Worm (Caenorhabditis elegans) whole organism, L1 larva: ENCODE data around the gene ttr-14.

Experiments
- ama-1 ChIP-seq: fragments of 150-350 bp; optimal IDR thresholded peaks from 2 replicates; lab custom pipeline; 2014
- ceh-90 ChIP-seq: sonication (generic microtip); optimal IDR thresholded peaks from 2 replicates; lab custom pipeline; 2016; ENCODE audit warnings: missing genetic modification characterization, missing compliant biosample characterization
- dpl-1 ChIP-seq, 3 experiments: fragments of 150-350 bp in 2 of 3; sonication (generic microtip) in 1 of 3; optimal IDR thresholded peaks; 2 replicates each; lab custom pipeline; 2014 to 2017; ENCODE audit warnings: missing biosample characterization in 3 of 3, missing genetic modification characterization in 3 of 3, missing genetic modification reagents in 3 of 3
- dsc-1 ChIP-seq: sonication (generic microtip); optimal IDR thresholded peaks from 2 replicates; lab custom pipeline; 2016; ENCODE audit warnings: mild to moderate bottlenecking, missing genetic modification characterization, missing compliant biosample characterization
- efl-1 ChIP-seq, 4 experiments: fragments of 150-350 bp; optimal IDR thresholded peaks in 3 of 4; peaks in 1 of 4; 1 replicate in 1 of 4; 2 replicates in 3 of 4; lab custom pipeline; 2014; ENCODE audit warnings: missing biosample characterization in 2 of 4, missing genetic modification characterization in 2 of 4, missing genetic modification reagents in 2 of 4
- efl-3 ChIP-seq: fragments of 200-800 bp; sonication (Bioruptor generic); optimal IDR thresholded peaks from 2 replicates; lab custom pipeline; 2018; ENCODE audit warnings: mild to moderate bottlenecking, missing genetic modification characterization, missing compliant biosample characterization
- egl-13 ChIP-seq: sonication (generic microtip); optimal IDR thresholded peaks from 2 replicates; lab custom pipeline; 2016; ENCODE audit warnings: missing genotype, missing genetic modification reagents, missing genetic modification characterization, missing compliant biosample characterization
- egl-27 ChIP-seq, 2 experiments: fragments of 150-350 bp in 1 of 2; sonication (generic microtip); optimal IDR thresholded peaks; 3 replicates each; lab custom pipeline; 2017 to 2018; ENCODE audit warnings: missing biosample characterization in 2 of 2, missing genetic modification characterization in 2 of 2, missing genetic modification reagents in 2 of 2
- elt-2 ChIP-seq: sonication (generic microtip); optimal IDR thresholded peaks from 2 replicates; lab custom pipeline; 2016; ENCODE audit warnings: missing genetic modification characterization, mild to moderate bottlenecking, inconsistent platforms, missing compliant biosample characterization, missing genetic modification reagents
- elt-3 ChIP-seq, 6 experiments: fragments of 150-350 bp in 1 of 6; sonication (generic microtip); optimal IDR thresholded peaks; 2 replicates each; lab custom pipeline; 2017 to 2018; ENCODE audit warnings: missing biosample characterization in 6 of 6, missing genetic modification characterization in 6 of 6, inconsistent platforms in 1 of 6
- fkh-10 ChIP-seq: sonication (generic microtip); optimal IDR thresholded peaks from 2 replicates; lab custom pipeline; 2017; ENCODE audit warnings: missing biosample characterization, missing genetic modification reagents, missing genetic modification characterization
- fkh-4 ChIP-seq: sonication (generic microtip); optimal IDR thresholded peaks from 2 replicates; lab custom pipeline; 2016; ENCODE audit warnings: missing compliant biosample characterization, missing genetic modification characterization, borderline replicate concordance
- fkh-8 ChIP-seq: sonication (generic microtip); optimal IDR thresholded peaks from 2 replicates; lab custom pipeline; 2016; ENCODE audit warnings: mild to moderate bottlenecking, missing genetic modification characterization, missing compliant biosample characterization
- grh-1 ChIP-seq: fragments of 200-800 bp; sonication (Bioruptor generic); IDR thresholded peaks from 2 replicates; pipeline ENCODE4 v1.3.6; 2022; ENCODE audit warnings: missing genetic modification reagents, missing genetic modification characterization, missing compliant biosample characterization
- hlh-17 ChIP-seq: fragments of 200-800 bp; sonication (Bioruptor generic); optimal IDR thresholded peaks from 2 replicates; lab custom pipeline; 2018; ENCODE audit warnings: missing genetic modification characterization, mild to moderate bottlenecking, missing compliant biosample characterization, moderate library complexity, borderline replicate concordance
- hpl-2 ChIP-seq: fragments of 150-350 bp; optimal IDR thresholded peaks from 2 replicates; lab custom pipeline; 2014; ENCODE audit warnings: missing biosample characterization, missing genetic modification reagents, missing genetic modification characterization
- irx-1 ChIP-seq: sonication (generic microtip); optimal IDR thresholded peaks from 2 replicates; lab custom pipeline; 2016; ENCODE audit warnings: missing genetic modification characterization, missing compliant biosample characterization
- isw-1 ChIP-seq: fragments of 200-800 bp; sonication (Bioruptor generic); IDR thresholded peaks from 2 replicates; pipeline ENCODE4 v1.3.6; 2022; ENCODE audit warnings: missing genetic modification characterization, missing compliant biosample characterization
- jun-1 ChIP-seq: fragments of 150-350 bp; optimal IDR thresholded peaks from 2 replicates; lab custom pipeline; 2014; ENCODE audit warnings: missing biosample characterization, missing genetic modification reagents, missing genetic modification characterization
- lin-13 ChIP-seq: fragments of 150-350 bp; optimal IDR thresholded peaks from 2 replicates; lab custom pipeline; 2014; ENCODE audit warnings: missing biosample characterization, missing genetic modification reagents, missing genetic modification characterization
- lin-14 ChIP-seq: fragments of 200-800 bp; sonication (Bioruptor generic); optimal IDR thresholded peaks from 2 replicates; lab custom pipeline; 2018; ENCODE audit warnings: mild to moderate bottlenecking, missing genetic modification characterization, moderate library complexity, missing compliant biosample characterization
- lsy-2 ChIP-seq, 2 experiments: fragments of 150-350 bp; optimal IDR thresholded peaks; 2 replicates each; lab custom pipeline; 2014; ENCODE audit warnings: missing biosample characterization in 2 of 2, missing genetic modification characterization in 2 of 2
- mdl-1 ChIP-seq, 2 experiments: fragments of 150-350 bp; optimal IDR thresholded peaks; 2 replicates each; lab custom pipeline; 2014 to 2017; ENCODE audit warnings: missing biosample characterization in 2 of 2, missing genetic modification characterization in 2 of 2, inconsistent platforms in 1 of 2
- mef-2 ChIP-seq: fragments of 150-350 bp; optimal IDR thresholded peaks from 2 replicates; lab custom pipeline; 2014; ENCODE audit warnings: missing biosample characterization, missing genetic modification characterization
- mep-1 ChIP-seq: fragments of 150-350 bp; optimal IDR thresholded peaks from 2 replicates; lab custom pipeline; 2014; ENCODE audit warnings: missing biosample characterization, missing genetic modification characterization
- nhr-11 ChIP-seq: fragments of 150-350 bp; optimal IDR thresholded peaks from 2 replicates; lab custom pipeline; 2014; ENCODE audit warnings: missing biosample characterization, missing genetic modification characterization
- nhr-19 ChIP-seq: fragments of 200-800 bp; sonication (Bioruptor generic); conservative IDR thresholded peaks from 2 replicates; pipeline ENCODE4 v1.3.6; 2022; ENCODE audit warnings: missing genetic modification characterization, missing compliant biosample characterization
- nhr-237 ChIP-seq: fragments of 150-350 bp; optimal IDR thresholded peaks from 2 replicates; lab custom pipeline; 2014; ENCODE audit warnings: missing biosample characterization, missing genetic modification characterization
- nhr-28 ChIP-seq: fragments of 150-350 bp; optimal IDR thresholded peaks from 2 replicates; lab custom pipeline; 2014; ENCODE audit warnings: missing biosample characterization, missing genetic modification characterization
- nhr-47 ChIP-seq: sonication (generic microtip); optimal IDR thresholded peaks from 2 replicates; lab custom pipeline; 2016; ENCODE audit warnings: mild to moderate bottlenecking, missing genetic modification characterization, moderate library complexity, missing compliant biosample characterization
- nhr-71 ChIP-seq: sonication (generic microtip); optimal IDR thresholded peaks from 2 replicates; lab custom pipeline; 2016; ENCODE audit warnings: mild to moderate bottlenecking, missing genetic modification characterization, moderate library complexity, missing compliant biosample characterization
- nhr-84 ChIP-seq: sonication (generic microtip); optimal IDR thresholded peaks from 2 replicates; lab custom pipeline; 2017; ENCODE audit warnings: missing biosample characterization, missing genetic modification characterization
- nhr-85 ChIP-seq: sonication (generic microtip); peaks from one replicate; lab custom pipeline; 2016; ENCODE audit warnings: missing genetic modification characterization, inconsistent platforms, missing compliant biosample characterization
- nhr-90 ChIP-seq: sonication (generic microtip); optimal IDR thresholded peaks from 2 replicates; lab custom pipeline; 2016; ENCODE audit warnings: mild to moderate bottlenecking, missing genetic modification characterization, missing compliant biosample characterization; ENCODE audit not compliant: poor library complexity
- pax-3 ChIP-seq: fragments of 200-800 bp; sonication (Bioruptor generic); optimal IDR thresholded peaks from 2 replicates; lab custom pipeline; 2018; ENCODE audit warnings: mild to moderate bottlenecking, missing genetic modification characterization, moderate library complexity, missing compliant biosample characterization
- pqm-1 ChIP-seq: sonication (generic microtip); optimal IDR thresholded peaks from 3 replicates; lab custom pipeline; 2017; ENCODE audit warnings: missing biosample characterization, missing genetic modification characterization
- snpc-4 ChIP-seq: fragments of 150-350 bp; optimal IDR thresholded peaks from 2 replicates; lab custom pipeline; 2014; ENCODE audit warnings: missing biosample characterization, missing genetic modification characterization
- sptf-1 ChIP-seq: fragments of 150-350 bp; optimal IDR thresholded peaks from 2 replicates; lab custom pipeline; 2014; ENCODE audit warnings: missing biosample characterization, missing genetic modification characterization
- swsn-7 ChIP-seq: sonication (generic microtip); optimal IDR thresholded peaks from 2 replicates; lab custom pipeline; 2016; ENCODE audit warnings: missing genetic modification characterization, missing compliant biosample characterization
- tbx-2 ChIP-seq: sonication (generic microtip); optimal IDR thresholded peaks from 2 replicates; lab custom pipeline; 2016; ENCODE audit warnings: missing genetic modification characterization, missing compliant biosample characterization
- unc-130 ChIP-seq: fragments of 150-350 bp; optimal IDR thresholded peaks from 2 replicates; lab custom pipeline; 2017; ENCODE audit warnings: missing biosample characterization, missing genetic modification characterization, inconsistent platforms
- unc-62 ChIP-seq: fragments of 150-350 bp; optimal IDR thresholded peaks from 2 replicates; lab custom pipeline; 2014; ENCODE audit warnings: missing biosample characterization, missing genetic modification reagents, missing genetic modification characterization
- unc-86 ChIP-seq: sonication (generic microtip); optimal IDR thresholded peaks from 2 replicates; lab custom pipeline; 2016; ENCODE audit warnings: missing genetic modification characterization, missing compliant biosample characterization
- vab-15 ChIP-seq: sonication (generic microtip); optimal IDR thresholded peaks from 2 replicates; lab custom pipeline; 2017; ENCODE audit warnings: missing genotype, mild to moderate bottlenecking, missing genetic modification characterization, missing compliant biosample characterization
- zag-1 ChIP-seq: fragments of 150-350 bp; optimal IDR thresholded peaks from 2 replicates; lab custom pipeline; 2014; ENCODE audit warnings: missing biosample characterization, missing genetic modification characterization
- ztf-11 ChIP-seq, 2 experiments: sonication (generic microtip); optimal IDR thresholded peaks; 2 replicates each; lab custom pipeline; 2016 to 2017; ENCODE audit warnings: missing genetic modification characterization in 2 of 2, missing biosample characterization in 1 of 2, missing compliant biosample characterization in 1 of 2

ttr-14 gene

DNA sequence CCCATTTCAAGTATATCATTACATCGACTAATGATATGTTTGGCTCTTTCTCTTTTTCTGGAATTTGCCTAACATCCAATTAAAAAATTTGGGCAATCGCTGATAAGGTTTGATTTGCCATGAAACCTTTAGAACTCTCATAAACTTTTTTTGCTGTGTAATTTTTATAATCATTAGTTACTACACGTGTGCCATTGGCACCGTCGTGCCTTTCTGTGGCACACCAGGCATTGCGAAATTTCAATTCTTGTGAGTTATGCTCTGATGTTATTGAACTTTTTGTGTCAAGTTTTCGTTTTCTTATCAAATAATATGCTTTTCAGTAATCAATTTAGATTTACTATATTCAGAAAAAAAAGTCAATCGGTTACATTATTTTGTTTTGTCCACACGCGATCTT, 26.3 kb upstream of the ttr-14 start:
- TF ChIP-seq pax-3 (tag; lab: Kevin White, UChicago): peak; percentile 64
- no peak for TF ChIP-seq mdl-1 (tag; optimal IDR thresholded peaks at IDR 0.05; lab: Kevin White, UChicago)
- TF ChIP-seq lin-14: peak; percentile 11
- TF ChIP-seq mep-1 (tag; lab: Kevin White, UChicago): no peak
- no peak for TF ChIP-seq vab-15
- TF ChIP-seq fkh-8 (tag; lab: Kevin White, UChicago): peak; percentile 37
- no peak for TF ChIP-seq grh-1 (GFP tag; lab: Robert Waterston, UW)
- peak; percentile 38 for TF ChIP-seq nhr-71 (tag; lab: Kevin White, UChicago)
- peak; percentile 10 for TF ChIP-seq elt-2 (tag; lab: Kevin White, UChicago)

DNA sequence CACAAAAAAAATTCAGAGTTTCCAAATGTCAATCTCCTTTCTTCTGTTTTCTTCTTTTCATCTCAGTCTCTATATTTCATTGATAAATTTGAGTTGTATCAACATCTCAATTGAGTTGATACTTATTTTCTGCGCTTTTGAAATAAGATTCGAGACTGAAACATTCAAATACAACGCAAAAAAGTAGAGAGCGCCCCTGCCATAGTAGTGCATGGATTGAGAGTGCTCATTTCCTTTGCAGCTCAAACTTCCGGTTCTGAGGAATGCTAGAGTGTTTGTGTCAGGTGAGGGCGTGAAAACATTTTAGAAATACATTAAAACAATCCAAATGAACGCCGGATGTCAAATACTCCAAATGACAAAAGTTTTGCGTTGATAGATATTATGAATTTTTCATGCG, 23.9 kb upstream of the ttr-14 start:
- TF ChIP-seq egl-27 (tag; optimal IDR thresholded peaks at IDR 0.05; lab: Kevin White, UChicago): no peak
- TF ChIP-seq hpl-2 (GFP tag; lab: Kevin White, UChicago): no peak
- peak; percentile 9 for TF ChIP-seq unc-86 (tag; lab: Kevin White, UChicago)
- no peak for TF ChIP-seq nhr-237 (tag; lab: Kevin White, UChicago)
- TF ChIP-seq fkh-8 (tag; lab: Kevin White, UChicago): peak; percentile 31
- no peak for TF ChIP-seq fkh-4 (tag; lab: Kevin White, UChicago)
- TF ChIP-seq lin-14: peak; percentile 50
- no peak for TF ChIP-seq ama-1
- TF ChIP-seq egl-13 (tag; lab: Kevin White, UChicago): peak; percentile 45
- TF ChIP-seq nhr-85 (tag; lab: Kevin White, UChicago): peak; percentile 42
- TF ChIP-seq nhr-47 (tag; lab: Kevin White, UChicago): peak; percentile 26
- TF ChIP-seq sptf-1 (tag; lab: Kevin White, UChicago): no peak

DNA sequence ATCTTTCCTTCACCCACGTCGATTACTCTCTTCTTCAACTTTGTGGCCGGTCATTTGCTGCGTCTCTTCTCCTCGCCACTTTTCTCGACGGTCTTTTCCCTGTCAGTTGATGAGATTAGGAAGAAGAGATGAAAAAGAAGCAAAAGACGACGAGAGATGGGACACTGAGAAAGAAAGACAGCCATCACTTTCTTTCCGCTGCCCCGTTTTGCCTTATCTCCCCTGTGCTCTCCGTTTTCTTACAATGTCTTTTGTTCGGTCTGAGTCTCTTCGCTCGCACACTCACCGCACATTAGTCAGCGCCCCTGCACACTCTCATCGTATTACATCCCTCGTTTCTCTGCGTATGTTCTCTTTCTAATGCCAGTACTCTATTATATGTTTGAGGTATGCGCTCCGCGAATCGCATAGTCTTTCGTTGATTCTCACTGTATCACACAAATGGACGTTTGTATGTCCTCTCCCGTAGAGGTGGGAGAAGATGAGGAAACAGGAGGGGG, 21.1 kb upstream of the ttr-14 start:
- TF ChIP-seq nhr-47 (tag; lab: Kevin White, UChicago) (peak; percentile 98), nhr-11 (peak; percentile 93), swsn-7 (tag; lab: Kevin White, UChicago) (peak; percentile 98), nhr-90 (tag; lab: Kevin White, UChicago) (peak; percentile 95), dpl-1 (GFP tag; optimal IDR thresholded peaks at IDR 0.05; lab: Kevin White, UChicago) (peak; percentile 38 to 59 (median 56)), unc-130 (tag; lab: Kevin White, UChicago) (peak; percentile 87), sptf-1 (tag; lab: Kevin White, UChicago) (no peak), lsy-2 (tag; optimal IDR thresholded peaks at IDR 0.05; lab: Kevin White, UChicago) (peak; percentile 89 to 93), nhr-19 (GFP tag; lab: Robert Waterston, UW) (peak; percentile 94), isw-1 (GFP tag; lab: Robert Waterston, UW) (peak; percentile 84), nhr-28 (tag; lab: Kevin White, UChicago) (no peak), mef-2 (tag; lab: Kevin White, UChicago) (peak; percentile 91), efl-3 (no peak), ceh-90 (no peak), efl-1 (optimal IDR thresholded peaks at IDR 0.05; lab: Kevin White, UChicago) (peak; percentile 74 to 90), efl-1 (GFP tag; optimal IDR thresholded peaks at IDR 0.05 in 1 of 2; lab: Kevin White, UChicago) (peak; percentile 28 to 95), jun-1 (tag; lab: Kevin White, UChicago) (peak; percentile 95), ama-1 (peak; percentile 35), hlh-17 (GFP tag; lab: Kevin White, UChicago) (no peak), fkh-8 (tag; lab: Kevin White, UChicago) (peak; percentile 95), nhr-84 (tag; lab: Kevin White, UChicago) (no peak), dsc-1 (tag; lab: Kevin White, UChicago) (peak; percentile 97), nhr-71 (tag; lab: Kevin White, UChicago) (peak; percentile 100), mep-1 (tag; lab: Kevin White, UChicago) (peak; percentile 87), zag-1 (tag; lab: Kevin White, UChicago) (peak; percentile 95), unc-62 (GFP tag; lab: Kevin White, UChicago) (peak; percentile 6), snpc-4 (tag; lab: Kevin White, UChicago) (peak; percentile 76), lin-13 (GFP tag; lab: Kevin White, UChicago) (peak; percentile 93), elt-3 (tag; optimal IDR thresholded peaks at IDR 0.05; lab: Kevin White, UChicago) (peak in 5 of 6 experiments; percentile 1 to 90 (median 79)), tbx-2 (tag; lab: Kevin White, UChicago) (peak; percentile 99), egl-13 (tag; lab: Kevin White, UChicago) (peak; percentile 94), irx-1 (tag; lab: Kevin White, UChicago) (peak; percentile 96), pqm-1 (tag; lab: Kevin White, UChicago) (peak; percentile 53), fkh-10 (GFP tag; lab: Kevin White, UChicago) (peak; percentile 98), mdl-1 (tag; optimal IDR thresholded peaks at IDR 0.05; lab: Kevin White, UChicago) (peak; percentile 70 to 96), ztf-11 (tag; optimal IDR thresholded peaks at IDR 0.05; lab: Kevin White, UChicago) (peak in 1 of 2 experiments; percentile 84), lin-14 (peak; percentile 100)
